Fruit fly (Drosophila melanogaster) whole organism, embryonic: ENCODE results near the gene CG11836.

Source experiments
- Atf-2 ChIP-seq: fragments of 200-800 bp; sonication (Bioruptor generic); optimal IDR thresholded peaks from 2 replicates; lab custom pipeline; 2016; ENCODE audit warnings: missing biosample characterization, missing genetic modification characterization
- Atf3 ChIP-seq: fragments of 200-800 bp; sonication (Bioruptor generic); optimal IDR thresholded peaks from 3 replicates; lab custom pipeline; 2016; ENCODE audit warnings: missing biosample characterization, missing genetic modification characterization
- Atf6 ChIP-seq: fragments of 200-800 bp; sonication (Bioruptor generic); IDR thresholded peaks from 2 replicates; pipeline ENCODE4 v1.3.6; 2022; ENCODE audit warnings: missing biosample characterization, missing genetic modification characterization
- CG10209 ChIP-seq: fragments of 200-800 bp; sonication (Bioruptor generic); optimal IDR thresholded peaks from 3 replicates; lab custom pipeline; 2017; ENCODE audit warnings: missing biosample characterization, mild to moderate bottlenecking, missing genetic modification characterization, missing genetic modification reagents
- CG16863 ChIP-seq: fragments of 200-800 bp; sonication (Bioruptor generic); optimal IDR thresholded peaks from 3 replicates; lab custom pipeline; 2016; ENCODE audit warnings: missing biosample characterization, missing genetic modification characterization
- CG18599 ChIP-seq: fragments of 200-800 bp; sonication (Bioruptor generic); optimal IDR thresholded peaks from 3 replicates; lab custom pipeline; 2017; ENCODE audit warnings: missing biosample characterization, missing genetic modification characterization, mild to moderate bottlenecking, moderate library complexity, missing genetic modification reagents
- CG2889 ChIP-seq: fragments of 200-800 bp; sonication (Bioruptor generic); IDR thresholded peaks from 3 replicates; pipeline ENCODE4 v1.3.6; 2022; ENCODE audit warnings: missing biosample characterization, missing genetic modification characterization
- CG31388 ChIP-seq: fragments of 200-800 bp; sonication (Bioruptor generic); optimal IDR thresholded peaks from 2 replicates; lab custom pipeline; 2016; ENCODE audit warnings: missing biosample characterization, missing genetic modification characterization
- CG32767 ChIP-seq: fragments of 200-800 bp; sonication (Bioruptor generic); IDR thresholded peaks from 2 replicates; pipeline ENCODE4 v1.3.6; 2022; ENCODE audit warnings: missing biosample characterization, missing genetic modification characterization
- CG4424 ChIP-seq: fragments of 200-800 bp; sonication (Bioruptor generic); optimal IDR thresholded peaks from 3 replicates; lab custom pipeline; 2016; ENCODE audit warnings: missing biosample characterization, missing genetic modification characterization
- CG6683 ChIP-seq: fragments of 200-800 bp; sonication (Bioruptor generic); optimal IDR thresholded peaks from 2 replicates; lab custom pipeline; 2017; ENCODE audit warnings: missing biosample characterization, mild to moderate bottlenecking, missing genetic modification characterization, missing genetic modification reagents
- CG7745 ChIP-seq: fragments of 200-800 bp; sonication (Bioruptor generic); optimal IDR thresholded peaks from 2 replicates; lab custom pipeline; 2018; ENCODE audit warnings: missing biosample characterization, mild to moderate bottlenecking, missing genetic modification characterization, moderate library complexity
- CG7786 ChIP-seq: fragments of 200-800 bp; sonication (Bioruptor generic); optimal IDR thresholded peaks from 2 replicates; lab custom pipeline; 2016; ENCODE audit warnings: missing biosample characterization, missing genetic modification characterization
- CG8089 ChIP-seq: fragments of 200-800 bp; sonication (Bioruptor generic); optimal IDR thresholded peaks from 3 replicates; lab custom pipeline; 2016; ENCODE audit warnings: missing biosample characterization, missing genetic modification characterization
- CG9797 ChIP-seq: fragments of 200-800 bp; sonication (Bioruptor generic); optimal IDR thresholded peaks from 3 replicates; lab custom pipeline; 2018; ENCODE audit warnings: missing biosample characterization, mild to moderate bottlenecking, missing genetic modification characterization
- CHES-1-like ChIP-seq: fragments of 200-800 bp; sonication (Bioruptor generic); optimal IDR thresholded peaks from 2 replicates; lab custom pipeline; 2016; ENCODE audit warnings: missing biosample characterization, missing genetic modification characterization
- Camta ChIP-seq: fragments of 200-800 bp; sonication (Bioruptor generic); optimal IDR thresholded peaks from 2 replicates; lab custom pipeline; 2016; ENCODE audit warnings: missing biosample characterization, missing genetic modification characterization
- Chrac-16 ChIP-seq: fragments of 200-800 bp; sonication (Bioruptor generic); optimal IDR thresholded peaks from 3 replicates; lab custom pipeline; 2016; ENCODE audit warnings: missing biosample characterization, missing genetic modification characterization
- CrebB ChIP-seq: fragments of 200-800 bp; sonication (Bioruptor generic); optimal IDR thresholded peaks from 3 replicates; lab custom pipeline; 2018; ENCODE audit warnings: missing biosample characterization, mild to moderate bottlenecking, missing genetic modification characterization
- Dfd ChIP-seq, 2 experiments: fragments of >200 bp; optimal IDR thresholded peaks; 2 replicates each; lab custom pipeline; 2017; ENCODE audit warnings: missing biosample characterization in 2 of 2, missing genetic modification characterization in 2 of 2
- Elba2 ChIP-seq: fragments of 200-800 bp; sonication (Bioruptor generic); optimal IDR thresholded peaks from 3 replicates; lab custom pipeline; 2016; ENCODE audit warnings: missing biosample characterization, missing genetic modification characterization
- H15 ChIP-seq: fragments of 200-800 bp; sonication (Bioruptor generic); IDR thresholded peaks from 3 replicates; pipeline ENCODE4 v1.3.6; 2022; ENCODE audit warnings: missing biosample characterization, missing genetic modification characterization
- HmgD ChIP-seq: fragments of 200-800 bp; sonication (Bioruptor generic); optimal IDR thresholded peaks from 3 replicates; lab custom pipeline; 2016; ENCODE audit warnings: missing biosample characterization, missing genetic modification characterization
- HmgZ ChIP-seq: fragments of 200-800 bp; sonication (Bioruptor generic); optimal IDR thresholded peaks from 2 replicates; lab custom pipeline; 2018; ENCODE audit warnings: missing biosample characterization, mild to moderate bottlenecking, missing genetic modification characterization
- Lim3 ChIP-seq: fragments of 200-800 bp; sonication (Bioruptor generic); IDR thresholded peaks from 2 replicates; pipeline ENCODE4 v1.3.6; 2022; ENCODE audit warnings: missing biosample characterization, missing genetic modification characterization
- MESR4 ChIP-seq: fragments of 200-800 bp; sonication (Bioruptor generic); optimal IDR thresholded peaks from 2 replicates; lab custom pipeline; 2018; ENCODE audit warnings: missing biosample characterization, mild to moderate bottlenecking, missing genetic modification characterization, moderate library complexity
- Max ChIP-seq: fragments of 200-800 bp; sonication (Bioruptor generic); optimal IDR thresholded peaks from 2 replicates; lab custom pipeline; 2016; ENCODE audit warnings: missing biosample characterization, mild to moderate bottlenecking, missing genetic modification characterization
- Med ChIP-seq: fragments of 200-800 bp; sonication (Bioruptor generic); peaks from one replicate; lab custom pipeline; 2016; ENCODE audit warnings: missing biosample characterization, missing genetic modification characterization, mild to moderate bottlenecking, inconsistent platforms, moderate library complexity
- Sry-δ ChIP-seq: fragments of 200-800 bp; sonication (Bioruptor generic); optimal IDR thresholded peaks from 2 replicates; lab custom pipeline; 2016; ENCODE audit warnings: missing biosample characterization, missing genetic modification characterization
- Ssrp ChIP-seq: fragments of 200-800 bp; sonication (Bioruptor generic); optimal IDR thresholded peaks from 2 replicates; lab custom pipeline; 2018; ENCODE audit warnings: missing biosample characterization, mild to moderate bottlenecking, missing genetic modification characterization, moderate library complexity
- bbx ChIP-seq: fragments of 200-800 bp; sonication (Bioruptor generic); IDR thresholded peaks from 2 replicates; pipeline ENCODE4 v1.3.6; 2022; ENCODE audit warnings: missing biosample characterization, missing genetic modification characterization; ENCODE audit not compliant: partially characterized antibody
- btn ChIP-seq: fragments of 200-800 bp; sonication (Bioruptor generic); optimal IDR thresholded peaks from 2 replicates; lab custom pipeline; 2016; ENCODE audit warnings: missing biosample characterization, missing genetic modification characterization
- cad ChIP-seq: fragments of >200 bp; optimal IDR thresholded peaks from 2 replicates; lab custom pipeline; 2017; ENCODE audit warnings: missing biosample characterization, missing genetic modification characterization
- chm ChIP-seq: fragments of 200-800 bp; sonication (Bioruptor generic); IDR thresholded peaks from 2 replicates; pipeline ENCODE4 v1.3.6; 2022; ENCODE audit warnings: missing biosample characterization, missing genetic modification characterization
- dpn ChIP-seq, 2 experiments: fragments of 200-800 bp; sonication (Bioruptor generic); optimal IDR thresholded peaks; 3 replicates each; lab custom pipeline; 2016; ENCODE audit warnings: missing biosample characterization in 2 of 2, missing genetic modification characterization in 2 of 2
- hb ChIP-seq: fragments of 200-800 bp; sonication (Bioruptor generic); IDR thresholded peaks from 3 replicates; pipeline ENCODE4 v1.3.6; 2022; ENCODE audit warnings: missing biosample characterization, missing genetic modification characterization; ENCODE audit not compliant: partially characterized antibody
- ind ChIP-seq: fragments of 200-800 bp; sonication (Bioruptor generic); optimal IDR thresholded peaks from 3 replicates; lab custom pipeline; 2016; ENCODE audit warnings: missing biosample characterization, missing genetic modification characterization
- lilli ChIP-seq: fragments of 200-800 bp; sonication (Bioruptor generic); optimal IDR thresholded peaks from 3 replicates; lab custom pipeline; 2016; ENCODE audit warnings: missing biosample characterization, missing genetic modification characterization
- luna ChIP-seq: fragments of 200-800 bp; sonication (Bioruptor generic); optimal IDR thresholded peaks from 2 replicates; lab custom pipeline; 2016; ENCODE audit warnings: missing biosample characterization, missing genetic modification characterization
- mld ChIP-seq: fragments of 200-800 bp; sonication (Bioruptor generic); IDR thresholded peaks from 3 replicates; pipeline ENCODE4 v1.3.6; 2022; ENCODE audit warnings: missing biosample characterization, missing genetic modification characterization; ENCODE audit not compliant: partially characterized antibody
- onecut ChIP-seq: fragments of 200-800 bp; sonication (Bioruptor generic); IDR thresholded peaks from 2 replicates; pipeline ENCODE4 v1.3.6; 2022; ENCODE audit warnings: missing biosample characterization, missing genetic modification characterization
- pb ChIP-seq: fragments of 200-800 bp; sonication (Bioruptor generic); optimal IDR thresholded peaks from 3 replicates; lab custom pipeline; 2016; ENCODE audit warnings: missing biosample characterization, missing genetic modification characterization
- peb ChIP-seq: fragments of 200-800 bp; sonication (Bioruptor generic); IDR thresholded peaks from 2 replicates; pipeline ENCODE4 v1.3.6; 2022; ENCODE audit warnings: missing biosample characterization, missing genetic modification characterization
- ro ChIP-seq: fragments of 200-800 bp; sonication (Bioruptor generic); IDR thresholded peaks from 2 replicates; pipeline ENCODE4 v1.3.6; 2022; ENCODE audit warnings: missing biosample characterization, missing genetic modification characterization
- sens ChIP-seq: fragments of 200-800 bp; sonication (Bioruptor generic); peaks from one replicate; lab custom pipeline; 2016; ENCODE audit warnings: missing biosample characterization, missing genetic modification characterization
- slbo ChIP-seq: fragments of 200-800 bp; sonication (Bioruptor generic); IDR thresholded peaks from 2 replicates; pipeline ENCODE4 v1.3.6; 2022; ENCODE audit warnings: missing biosample characterization, missing genetic modification characterization
- slp2 ChIP-seq: fragments of 200-800 bp; sonication (Bioruptor generic); optimal IDR thresholded peaks from 2 replicates; lab custom pipeline; 2016; ENCODE audit warnings: missing biosample characterization, missing genetic modification characterization
- tin ChIP-seq: fragments of 200-800 bp; sonication (Bioruptor generic); optimal IDR thresholded peaks from 3 replicates; lab custom pipeline; 2016; ENCODE audit warnings: missing biosample characterization, missing genetic modification characterization
- tll ChIP-seq, 2 experiments: fragments of 200-800 bp in 1 of 2; fragments of >200 bp in 1 of 2; sonication (Bioruptor generic) in 1 of 2; optimal IDR thresholded peaks; 2 replicates each; lab custom pipeline; 2017 to 2019; ENCODE audit warnings: missing biosample characterization in 2 of 2, missing genetic modification characterization in 2 of 2, mild to moderate bottlenecking in 1 of 2, moderate library complexity in 1 of 2
- tna ChIP-seq: fragments of 200-800 bp; sonication (Bioruptor generic); IDR thresholded peaks from 2 replicates; pipeline ENCODE4 v1.3.6; 2022; ENCODE audit warnings: missing biosample characterization, missing genetic modification characterization; ENCODE audit not compliant: partially characterized antibody
- tup ChIP-seq: fragments of 200-800 bp; sonication (Bioruptor generic); optimal IDR thresholded peaks from 2 replicates; lab custom pipeline; 2016; ENCODE audit warnings: missing biosample characterization, mild to moderate bottlenecking, missing genetic modification characterization, moderate library complexity
- wek ChIP-seq: fragments of 200-800 bp; sonication (Bioruptor generic); optimal IDR thresholded peaks from 3 replicates; lab custom pipeline; 2018; ENCODE audit warnings: missing biosample characterization, mild to moderate bottlenecking, missing genetic modification characterization, moderate library complexity

CG11836 gene

dm6 chr3R:25039028-25039476 is 31.9 kb upstream of the CG11836 start, which contains the start of the genes Ythdf and bai (continued):
- TF ChIP-seq Atf6 (GFP tag; lab: Robert Waterston, UW) (no peak), CG4424 (GFP tag; lab: Kevin White, UChicago) (peak; percentile 39), CG7745 (tag; lab: Kevin White, UChicago) (no peak), Dfd (GFP tag; optimal IDR thresholded peaks at IDR 0.05; lab: Kevin White, UChicago) (no peak), luna (GFP tag; lab: Kevin White, UChicago) (no peak), CG31388 (no peak), Max (GFP tag; lab: Kevin White, UChicago) (peak; percentile 59), hb (peak; percentile 78), Atf-2 (GFP tag; lab: Kevin White, UChicago) (no peak), CG6683 (GFP tag; lab: Kevin White, UChicago) (no peak), CG18599 (GFP tag; lab: Kevin White, UChicago) (no peak), bbx (GFP tag; lab: Robert Waterston, UW) (peak; percentile 69), CG2889 (GFP tag; lab: Robert Waterston, UW) (no peak), Camta (GFP tag; lab: Kevin White, UChicago) (peak; percentile 30), Ssrp (tag; lab: Kevin White, UChicago) (no peak), H15 (no peak), Lim3 (no peak), btn (no peak), tin (GFP tag; lab: Kevin White, UChicago) (peak; percentile 14), HmgZ (tag; lab: Kevin White, UChicago) (peak; percentile 78), slp2 (peak; percentile 12), pb (no peak), CrebB (peak; percentile 46), Chrac-16 (peak; percentile 25), wek (no peak), CG10209 (GFP tag; lab: Kevin White, UChicago) (no peak), tna (GFP tag; lab: Robert Waterston, UW) (peak; percentile 72), MESR4 (GFP tag; lab: Kevin White, UChicago) (peak; percentile 25), Med (GFP tag; lab: Kevin White, UChicago) (peak; percentile 73), sens (peak; percentile 79), chm (GFP tag; lab: Robert Waterston, UW) (0 out of 2 replicates have a peak, but pooled peaks have one; percentile 13), CG7786 (GFP tag; lab: Kevin White, UChicago) (peak; percentile 55), tll (GFP tag; optimal IDR thresholded peaks at IDR 0.05; lab: Kevin White, UChicago) (no peak), Elba2 (no peak), peb (no peak), CG8089 (GFP tag; lab: Kevin White, UChicago) (no peak), Sry-δ (GFP tag; lab: Kevin White, UChicago) (peak; percentile 97), ind (GFP tag; lab: Kevin White, UChicago) (no peak), mld (GFP tag; lab: Robert Waterston, UW) (0 out of 3 replicates have a peak, but pooled peaks have one; percentile 56), Atf3 (GFP tag; lab: Kevin White, UChicago) (no peak), ro (GFP tag; lab: Robert Waterston, UW) (no peak), CG32767 (GFP tag; lab: Robert Waterston, UW) (no peak), dpn (GFP tag; optimal IDR thresholded peaks at IDR 0.05; lab: Kevin White, UChicago) (peak; percentile 47 to 54), lilli (GFP tag; lab: Kevin White, UChicago) (peak; percentile 67), cad (GFP tag; lab: Kevin White, UChicago) (no peak), onecut (GFP tag; lab: Robert Waterston, UW) (no peak), HmgD (GFP tag; lab: Kevin White, UChicago) (peak; percentile 17), CHES-1-like (peak; percentile 61), slbo (GFP tag; lab: Robert Waterston, UW) (peak; percentile 64; the same call in 1 of the 2 replicates), CG16863 (GFP tag; lab: Kevin White, UChicago) (no peak), tup (GFP tag; lab: Kevin White, UChicago) (peak; percentile 13), CG9797 (peak; percentile 75)
